Fruit fly (Drosophila melanogaster): Measurements from ENCODE around the gene PIG-F.
A peak's percentile ranks its signal among the peaks of the same experiment; 100 is the strongest.

The PIG-F gene

DNA sequence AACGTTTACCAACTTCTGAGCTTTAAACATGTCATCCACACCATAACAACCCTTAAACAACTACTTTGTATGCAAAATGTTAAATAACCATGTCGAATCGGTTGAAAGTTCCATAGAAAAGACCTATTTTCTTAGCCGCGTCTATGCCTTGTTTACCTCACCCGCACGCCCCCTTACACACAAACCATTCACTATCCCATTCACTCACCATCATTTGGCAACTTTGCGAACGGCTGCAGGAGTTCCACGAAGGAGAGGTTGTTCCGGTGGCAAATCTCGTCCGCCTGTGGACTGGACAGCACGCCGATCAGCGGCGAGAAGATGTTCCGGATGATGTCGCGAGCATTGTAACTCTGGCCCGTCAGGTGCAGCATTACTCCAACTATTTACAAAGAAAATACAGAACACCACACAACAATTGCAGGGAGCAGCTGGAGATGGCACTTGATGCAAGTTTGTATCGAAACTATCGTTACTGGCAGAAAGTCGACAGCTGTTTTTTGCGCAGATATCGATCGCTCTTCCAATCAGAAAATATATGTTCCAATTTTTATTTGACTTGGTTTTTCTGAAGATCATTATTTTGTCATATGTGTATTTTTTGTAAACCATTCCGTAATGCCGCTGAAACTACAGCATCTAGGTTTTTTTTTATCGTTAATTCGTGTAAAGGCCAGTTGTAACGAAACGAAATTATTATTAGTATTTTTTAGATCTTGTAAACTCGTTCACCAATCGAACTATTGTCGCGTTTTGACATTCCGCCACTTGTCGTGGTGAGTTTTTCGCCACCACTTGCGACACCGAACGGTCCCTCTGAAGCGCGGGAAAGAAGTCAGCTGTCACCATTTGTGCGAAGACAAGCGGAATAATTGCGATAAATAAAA, 6.1 kb downstream of the PIG-F start, which contains the start of gene asf1 (continued):
- TF ChIP-seq ro (GFP tag; IDR thresholded peaks at IDR 0.05) (no peak), h (optimal IDR thresholded peaks at IDR 0.05) (no peak), CG13424 (tag; optimal IDR thresholded peaks at IDR 0.05) (no peak), CG7372 (GFP tag; IDR thresholded peaks at IDR 0.05) (no peak), nerfin-1 (tag; optimal IDR thresholded peaks at IDR 0.05) (peak; percentile 86), CG4404 (GFP tag; IDR thresholded peaks at IDR 0.05) (no peak), CG10543 (GFP tag; optimal IDR thresholded peaks at IDR 0.05) (no peak), pho (GFP tag; optimal IDR thresholded peaks at IDR 0.05) (peak; percentile 49), kni (GFP tag; optimal IDR thresholded peaks at IDR 0.05) (peak; percentile 57), CG1602 (GFP tag; optimal IDR thresholded peaks at IDR 0.05) (no peak), vvl (GFP tag; IDR thresholded peaks at IDR 0.05) (peak; percentile 11; the same call in 1 of the 2 replicates), Myb (GFP tag; optimal IDR thresholded peaks at IDR 0.05) (peak; percentile 12), Pdp1 (GFP tag; optimal IDR thresholded peaks at IDR 0.05) (no peak), Sry-δ (GFP tag; optimal IDR thresholded peaks at IDR 0.05) (peak; percentile 94), chm (GFP tag; IDR thresholded peaks at IDR 0.05) (no peak), tna (GFP tag; IDR thresholded peaks at IDR 0.05; ENCODE audit: partially characterized antibody) (peak; percentile 49; the same call in 1 of the 2 replicates), CG3726 (GFP tag; IDR thresholded peaks at IDR 0.05) (no peak), CG9932 (GFP tag; IDR thresholded peaks at IDR 0.05) (0 out of 2 replicates have a peak, but pooled peaks have one; percentile 32), CG2889 (GFP tag; IDR thresholded peaks at IDR 0.05) (no peak), gem (tag; optimal IDR thresholded peaks at IDR 0.05) (no peak), CG9797 (GFP tag; optimal IDR thresholded peaks at IDR 0.05) (peak; percentile 88), CG11456 (GFP tag; IDR thresholded peaks at IDR 0.05) (0 out of 3 replicates have a peak, but pooled peaks have one; percentile 30), lilli (GFP tag; optimal IDR thresholded peaks at IDR 0.05) (peak; percentile 37), CG15011 (GFP tag; optimal IDR thresholded peaks at IDR 0.05) (no peak), CG8765 (GFP tag; IDR thresholded peaks at IDR 0.05) (no peak), Dip3 (GFP tag; optimal IDR thresholded peaks at IDR 0.05) (peak; percentile 27), Opbp (GFP tag; IDR thresholded peaks at IDR 0.05; ENCODE audit: partially characterized antibody) (peak; percentile 57; the same call in 2 of the 3 replicates), ERR (GFP tag; optimal IDR thresholded peaks at IDR 0.05) (no peak), en (GFP tag; optimal IDR thresholded peaks at IDR 0.05) (no peak), abd-A (tag; optimal IDR thresholded peaks at IDR 0.05) (no peak), cato (GFP tag; optimal IDR thresholded peaks at IDR 0.05; ENCODE audit: borderline replicate concordance) (no peak), ind (GFP tag; optimal IDR thresholded peaks at IDR 0.05) (peak; percentile 9), Gsc (GFP tag; IDR thresholded peaks at IDR 0.05) (no peak), CG4707 (GFP tag; optimal IDR thresholded peaks at IDR 0.05) (no peak), Atf-2 (GFP tag; optimal IDR thresholded peaks at IDR 0.05) (no peak), CrebB (tag; optimal IDR thresholded peaks at IDR 0.05) (no peak), mirr (GFP tag; optimal IDR thresholded peaks at IDR 0.05) (no peak), sug (tag; optimal IDR thresholded peaks at IDR 0.05) (no peak), odd (GFP tag; optimal IDR thresholded peaks at IDR 0.05) (no peak), z (GFP tag; IDR thresholded peaks at IDR 0.05) (no peak), her (GFP tag; optimal IDR thresholded peaks at IDR 0.05) (peak; percentile 10), slou (GFP tag; optimal IDR thresholded peaks at IDR 0.05) (no peak), pros (GFP tag; optimal IDR thresholded peaks at IDR 0.05) (no peak), CG30431 (GFP tag; optimal IDR thresholded peaks at IDR 0.05) (no peak), CG7786 (GFP tag; optimal IDR thresholded peaks at IDR 0.05) (peak; percentile 17), CG11504 (tag; optimal IDR thresholded peaks at IDR 0.05) (peak; percentile 51), chif (GFP tag; optimal IDR thresholded peaks at IDR 0.05) (no peak), pan (optimal IDR thresholded peaks at IDR 0.05) (no peak), pan (GFP tag; optimal IDR thresholded peaks at IDR 0.05 in 1 of 2, IDR thresholded peaks at IDR 0.05 in 1 of 2) (no peak), jigr1 (GFP tag; IDR thresholded peaks at IDR 0.05) (no peak)

All from whole organism, embryonic.